Worm (Caenorhabditis elegans): ENCODE results near the gene Y57G7A.5.

The Y57G7A.5 gene

ce11 chrII:1322283-1323173, 47.2 kb upstream of the Y57G7A.5 start (continued):
- peak; percentile 7 for TF ChIP-seq snpc-1.3 (tag; optimal IDR thresholded peaks at IDR 0.05; ENCODE audit: insufficient read depth)
- TF ChIP-seq egl-44 (GFP tag; IDR thresholded peaks at IDR 0.05) = peak; percentile 8; the same call in 1 of the 2 replicates
- TF ChIP-seq snpc-4 (GFP tag; optimal IDR thresholded peaks at IDR 0.05) = no peak
- TF ChIP-seq snpc-4 (tag; optimal IDR thresholded peaks at IDR 0.05) = no peak
- peak; percentile 7; the same call in 1 of the 2 replicates for TF ChIP-seq F39B2.1 (GFP tag; IDR thresholded peaks at IDR 0.05)
- peak; percentile 28; the same call in 1 of the 2 replicates for TF ChIP-seq hsf-1 (GFP tag; IDR thresholded peaks at IDR 0.05)
- TF ChIP-seq nhr-80 (tag; optimal IDR thresholded peaks at IDR 0.05) = no peak
- TF ChIP-seq Y56A3A.18 (GFP tag; IDR thresholded peaks at IDR 0.05) = no peak
- TF ChIP-seq aptf-2 (GFP tag; conservative IDR thresholded peaks at IDR 0.05) = no peak
- TF ChIP-seq F10E7.11 (tag; optimal IDR thresholded peaks at IDR 0.05) = no peak
- TF ChIP-seq B0035.1 (tag; optimal IDR thresholded peaks at IDR 0.05) = no peak
- TF ChIP-seq zim-3 (tag; optimal IDR thresholded peaks at IDR 0.05) = peak; percentile 37
- no peak for TF ChIP-seq tbp1 (GFP tag; optimal IDR thresholded peaks at IDR 0.05)

- TF ChIP-seq lin-54 (GFP tag; optimal IDR thresholded peaks at IDR 0.05) (peak; percentile 38), ama-1 (optimal IDR thresholded peaks at IDR 0.05) (no peak), ama-1 (GFP tag; optimal IDR thresholded peaks at IDR 0.05) (no peak), athp-1 (tag; optimal IDR thresholded peaks at IDR 0.05) (peak; percentile 5), lsl-1 (GFP tag; optimal IDR thresholded peaks at IDR 0.05) (peak; percentile 46), mcd-1 (GFP tag; IDR thresholded peaks at IDR 0.05) (peak; percentile 58), attf-6 (GFP tag; IDR thresholded peaks at IDR 0.05) (peak; percentile 12; the same call in 1 of the 2 replicates), egrh-3 (GFP tag; IDR thresholded peaks at IDR 0.05) (peak; percentile 88), snpc-1.3 (tag; optimal IDR thresholded peaks at IDR 0.05; ENCODE audit: insufficient read depth) (no peak), cebp-2 (GFP tag; IDR thresholded peaks at IDR 0.05) (no peak), Y53G8AR.9 (GFP tag; conservative IDR thresholded peaks at IDR 0.05) (peak; percentile 57; the same call in 1 of the 2 replicates), zfh-2 (GFP tag; conservative IDR thresholded peaks at IDR 0.05) (peak; percentile 90), madf-3 (GFP tag; IDR thresholded peaks at IDR 0.05) (peak; percentile 27; the same call in 1 of the 2 replicates), F33H1.4 (GFP tag; IDR thresholded peaks at IDR 0.05) (peak; percentile 20; the same call in 1 of the 2 replicates), egl-44 (GFP tag; IDR thresholded peaks at IDR 0.05) (peak; percentile 27; the same call in 1 of the 2 replicates), cebp-1 (GFP tag; IDR thresholded peaks at IDR 0.05) (no peak), cebp-1 (tag; optimal IDR thresholded peaks at IDR 0.05) (peak; percentile 28), ceh-27 (GFP tag; optimal IDR thresholded peaks at IDR 0.05) (no peak), dox-1 (GFP tag; IDR thresholded peaks at IDR 0.05) (peak; percentile 66), B0336.3 (GFP tag; IDR thresholded peaks at IDR 0.05) (peak; percentile 59), ztf-18 (tag; optimal IDR thresholded peaks at IDR 0.05) (no peak), snpc-3.4 (tag; optimal IDR thresholded peaks at IDR 0.05) (no peak), madf-6 (GFP tag; IDR thresholded peaks at IDR 0.05) (peak; percentile 8; the same call in 1 of the 2 replicates), attf-5 (GFP tag; optimal IDR thresholded peaks at IDR 0.05) (peak; percentile 24), lin-26 (GFP tag; IDR thresholded peaks at IDR 0.05) (0 out of 2 replicates have a peak, but pooled peaks have one; percentile 26)
Measured at ce11 chrII:1320987-1321807, 45.9 kb upstream of the Y57G7A.5 start, which contains the start of gene vig-1. Gene vig-1, plus strand, starts transcription at chrII:1321037.

All from whole organism, young adult.